Worm (Caenorhabditis elegans): ENCODE measurements around the gene clec-179.

- no peak for TF ChIP-seq nhr-232 (tag; optimal IDR thresholded peaks at IDR 0.05)
- TF ChIP-seq nfya-1 (tag; optimal IDR thresholded peaks at IDR 0.05) = no peak
- no peak for TF ChIP-seq pqm-1 (tag; optimal IDR thresholded peaks at IDR 0.05)
- no peak for TF ChIP-seq nhr-11 (tag; optimal IDR thresholded peaks at IDR 0.05)
- TF ChIP-seq lin-11 (tag; optimal IDR thresholded peaks at IDR 0.05) = no peak
- TF ChIP-seq hlh-30 (tag; optimal IDR thresholded peaks at IDR 0.05; ENCODE audit: insufficient read depth) = no peak
- no peak for TF ChIP-seq pros-1 (tag; optimal IDR thresholded peaks at IDR 0.05)
- no peak for TF ChIP-seq K02D7.2 (tag; optimal IDR thresholded peaks at IDR 0.05)
- TF ChIP-seq che-1 (tag; optimal IDR thresholded peaks at IDR 0.05) = no peak
- no peak for TF ChIP-seq pat-9 (tag; optimal IDR thresholded peaks at IDR 0.05)
These were observed 49.1 kb upstream of the clec-179 start for ce11 chrIV:7233566-7234014.
